Worm (Caenorhabditis elegans) whole organism, dauer: ENCODE results near the gene C05B5.12.

Source experiments
- unc-62 ChIP-seq: sonication (generic microtip); optimal IDR thresholded peaks from 2 replicates; lab custom pipeline; 2017; ENCODE audit warnings: missing biosample characterization, missing genetic modification reagents, missing genetic modification characterization

Gene C05B5.12

DNA sequence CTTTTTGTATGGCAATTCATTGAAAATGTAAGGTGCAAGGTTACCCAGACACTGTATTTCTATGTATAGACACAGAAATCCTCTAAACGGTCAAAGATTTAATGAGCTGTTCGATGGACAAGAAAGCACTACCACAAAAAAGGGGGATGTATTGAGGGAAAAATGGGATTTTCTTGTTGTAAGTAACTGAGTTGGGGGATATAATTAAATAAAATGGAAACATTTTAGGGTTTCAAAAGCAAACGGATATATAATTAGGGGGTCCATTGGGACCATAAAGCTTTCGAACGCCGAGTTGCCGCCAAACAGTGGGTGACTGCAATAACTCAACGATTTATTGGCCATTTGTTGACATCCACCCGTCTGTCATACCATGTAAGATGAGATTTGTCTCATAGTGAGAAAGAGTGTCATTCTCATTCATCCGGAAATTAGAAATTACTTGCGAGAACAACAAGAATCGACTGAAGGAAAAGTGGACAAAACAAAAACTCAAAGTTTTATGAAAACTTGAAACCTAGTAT lies 5.0 kb upstream of the C05B5.12 start:
- no peak for TF ChIP-seq unc-62 (GFP tag; lab: Kevin White, UChicago)

DNA sequence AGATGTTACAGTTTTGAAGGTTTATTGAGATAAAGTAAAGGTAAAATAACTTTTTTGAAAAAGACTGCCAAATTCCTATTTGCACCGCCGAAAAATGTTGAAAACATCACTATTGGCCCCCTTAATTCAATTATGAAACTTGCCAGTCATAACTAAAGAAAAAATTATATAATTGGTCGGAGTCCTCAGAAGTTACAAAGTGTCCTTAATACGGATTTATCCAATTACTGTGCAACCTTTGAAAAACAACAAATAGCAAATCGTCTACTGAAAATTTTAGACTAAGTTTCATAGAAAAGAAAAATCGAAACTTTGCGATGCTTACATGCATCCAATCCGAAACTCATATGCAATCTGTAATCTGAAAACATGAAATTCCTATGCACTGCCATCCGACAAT lies 2.6 kb upstream of the C05B5.12 start:
- TF ChIP-seq unc-62 (GFP tag; lab: Kevin White, UChicago): no peak

DNA sequence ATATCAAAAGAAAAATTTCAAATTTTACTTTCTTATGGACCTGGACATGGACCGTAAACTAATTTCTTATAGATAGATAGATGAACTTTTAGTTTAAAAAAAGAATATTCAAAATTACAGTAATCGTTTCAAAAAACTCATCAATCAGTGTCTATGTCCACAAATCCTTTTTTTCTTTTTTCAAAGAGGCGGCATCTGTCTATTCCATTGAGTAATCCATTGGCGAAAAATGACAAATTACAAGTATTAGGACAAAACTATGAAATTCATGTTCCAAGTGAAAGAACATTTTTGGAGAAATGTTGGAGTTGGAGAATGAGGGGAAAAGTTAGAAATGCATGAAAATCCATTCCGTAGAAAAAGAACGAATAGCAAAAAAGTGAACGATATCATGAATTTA lies 1.6 kb upstream of the C05B5.12 start:
- no peak for TF ChIP-seq unc-62 (GFP tag; lab: Kevin White, UChicago)

DNA sequence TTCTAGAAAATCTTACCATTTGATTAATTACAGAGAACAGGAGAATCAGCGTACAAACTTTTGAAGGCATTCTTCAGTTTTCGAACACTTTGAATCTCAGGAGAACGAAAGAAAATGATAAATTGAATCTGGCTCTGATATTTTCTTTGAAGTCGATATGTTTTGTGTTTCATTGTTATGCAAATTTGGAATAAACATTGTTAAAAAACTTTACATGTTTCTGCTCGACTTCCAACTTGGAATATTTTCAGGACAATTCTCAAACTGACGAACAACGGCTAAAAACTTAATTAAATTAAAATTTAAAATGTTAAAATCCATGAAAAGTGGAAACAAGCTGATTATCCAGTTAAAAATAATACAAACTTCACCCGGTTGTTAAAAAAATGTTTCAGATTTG lies 1.2 kb downstream of the C05B5.12 start, which contains the start of gene C05B5.1:
Gene C05B5.1, minus strand, starts transcription at position 101 of the 400 bp plus-strand sequence.
- no peak for TF ChIP-seq unc-62 (GFP tag; lab: Kevin White, UChicago)

DNA sequence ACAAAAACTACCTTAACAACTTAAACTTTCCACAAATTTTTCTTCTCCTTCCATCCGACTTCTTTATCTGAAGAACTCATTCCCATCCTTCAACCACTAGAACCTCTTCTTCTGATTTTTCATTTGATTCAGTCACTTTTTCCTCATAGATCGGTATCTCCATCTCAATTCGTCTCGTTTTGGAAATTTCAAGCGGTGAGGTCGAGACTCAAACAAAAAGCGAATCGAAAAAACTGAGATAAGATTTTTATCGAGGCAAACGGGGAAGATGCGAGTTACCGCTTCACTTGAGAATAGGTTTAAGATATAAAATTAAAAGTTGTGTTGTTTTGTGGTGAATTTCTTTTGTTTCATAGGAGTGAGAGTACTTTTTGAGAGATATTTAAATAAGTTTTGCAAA lies 4.1 kb downstream of the C05B5.12 start:
- TF ChIP-seq unc-62 (GFP tag; lab: Kevin White, UChicago): no peak

- TF ChIP-seq unc-62 (GFP tag; lab: Kevin White, UChicago): no peak
These were observed 6.4 kb downstream of the C05B5.12 start, which contains the start of gene C05B5.4 for ce11 chrIII:9993535-9993934. Gene C05B5.4 (plus strand): TSS chrIII:9993885.

ce11 chrIII:9997890-9998289 lies 10.7 kb downstream of the C05B5.12 start, which contains the start of gene pqn-8:
Gene pqn-8 (minus strand): TSS chrIII:9997990.
- TF ChIP-seq unc-62 (GFP tag; lab: Kevin White, UChicago): no peak

- no peak for TF ChIP-seq unc-62 (GFP tag; lab: Kevin White, UChicago)
These were observed 12.1 kb downstream of the C05B5.12 start, which contains the start of gene C05B5.17 for ce11 chrIII:9999235-9999634. Gene C05B5.17 (minus strand): TSS chrIII:9999335.

DNA sequence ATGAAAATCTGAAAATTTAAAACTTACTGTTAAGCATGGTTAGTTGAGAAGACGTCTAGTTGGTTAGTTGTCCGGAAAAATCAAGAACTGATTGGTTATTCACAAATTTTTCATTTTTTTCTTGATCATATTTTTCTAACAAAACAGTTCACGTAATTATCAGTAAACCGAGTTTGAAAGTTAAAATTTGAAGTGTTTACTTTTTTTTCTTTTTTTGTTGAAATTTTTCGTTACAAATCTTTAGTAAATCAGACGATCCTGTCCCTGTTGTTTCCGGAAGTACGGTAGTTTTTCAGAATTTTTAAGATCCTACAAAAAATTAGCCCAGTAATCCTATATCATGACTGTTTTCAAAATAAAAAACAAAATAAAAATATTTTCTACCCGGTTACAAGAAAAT lies 13.2 kb downstream of the C05B5.12 start, which contains the start of gene C05B5.2:
Gene C05B5.2, minus strand, starts transcription at position 101 of the 400 bp plus-strand sequence.
- no peak for TF ChIP-seq unc-62 (GFP tag; lab: Kevin White, UChicago)

- TF ChIP-seq unc-62 (GFP tag; lab: Kevin White, UChicago): no peak
These were observed 13.9 kb downstream of the C05B5.12 start, which contains the start of gene C05B5.5 for ce11 chrIII:10001060-10001459. Gene C05B5.5 (plus strand): TSS chrIII:10001360.

ce11 chrIII:10004213-10004612 lies 17.0 kb downstream of the C05B5.12 start, which contains the start of gene C05B5.11:
Gene C05B5.11 (plus strand): TSS chrIII:10004513.
- no peak for TF ChIP-seq unc-62 (GFP tag; lab: Kevin White, UChicago)

- no peak for TF ChIP-seq unc-62 (GFP tag; lab: Kevin White, UChicago)
These were observed 19.7 kb downstream of the C05B5.12 start, which contains the start of gene C05B5.8 for ce11 chrIII:10006734-10007348. Gene C05B5.8 (minus strand): TSS chrIII:10006784.

DNA sequence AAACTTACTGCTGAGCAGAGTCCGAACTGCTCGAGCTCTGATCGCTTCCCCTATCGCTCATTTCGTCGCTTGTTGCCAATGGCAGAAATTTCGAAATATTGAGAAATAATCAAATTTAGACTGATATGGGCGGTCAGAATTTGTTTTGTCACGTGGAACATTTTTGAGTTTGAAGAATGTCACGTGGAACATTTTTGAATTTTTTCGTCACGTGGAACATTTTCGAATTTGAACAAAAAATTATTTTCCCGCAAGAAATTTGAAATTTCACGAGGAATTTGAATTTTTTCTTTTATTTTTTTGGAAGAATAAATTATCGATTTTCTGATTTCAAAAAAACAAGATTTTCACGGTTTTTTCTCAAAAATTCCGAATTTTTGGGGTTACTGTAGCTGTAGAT lies 22.9 kb downstream of the C05B5.12 start, which contains the start of gene fbxa-155:
Gene fbxa-155, minus strand, starts transcription at position 101 of the 400 bp plus-strand sequence.
- no peak for TF ChIP-seq unc-62 (GFP tag; lab: Kevin White, UChicago)

- no peak for TF ChIP-seq unc-62 (GFP tag; lab: Kevin White, UChicago)
These were observed 25.0 kb downstream of the C05B5.12 start, which contains the start of gene C05B5.16 for ce11 chrIII:10012136-10012535. Gene C05B5.16 (plus strand): TSS chrIII:10012436.

DNA sequence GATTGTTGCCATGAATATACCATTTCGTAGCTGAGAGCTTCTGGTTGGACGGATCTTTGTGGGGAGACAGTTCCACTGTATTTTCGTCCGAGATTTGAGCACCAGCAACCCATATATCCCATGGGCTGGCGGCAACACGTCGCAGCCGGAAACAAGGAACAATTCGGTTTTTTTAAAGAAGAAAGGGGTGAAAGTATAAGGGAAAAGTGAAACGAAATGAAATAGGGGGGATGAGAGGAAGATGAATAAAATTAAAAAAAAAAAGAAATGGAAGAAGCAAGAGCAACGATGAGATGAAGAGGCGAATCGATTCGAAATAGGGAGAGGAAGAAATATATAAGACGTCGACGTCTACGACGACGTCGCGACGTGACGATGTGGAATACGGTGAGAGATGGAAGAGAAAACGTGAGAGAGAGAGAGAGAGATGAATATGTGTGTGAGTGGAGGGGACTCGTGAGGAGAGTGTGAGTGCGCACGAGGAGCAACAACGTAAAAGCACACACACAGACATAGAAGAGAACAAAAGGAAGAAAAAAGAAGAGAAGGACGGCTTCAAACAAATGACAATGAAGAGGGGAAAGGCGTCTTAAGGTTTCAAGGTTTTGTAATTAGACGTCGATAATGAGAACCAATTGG lies 29.4 kb downstream of the C05B5.12 start, which contains the start of gene rgs-1:
Gene rgs-1, minus strand, starts transcription at position 146 of the 639 bp plus-strand sequence.
- no peak for TF ChIP-seq unc-62 (GFP tag; lab: Kevin White, UChicago)

DNA sequence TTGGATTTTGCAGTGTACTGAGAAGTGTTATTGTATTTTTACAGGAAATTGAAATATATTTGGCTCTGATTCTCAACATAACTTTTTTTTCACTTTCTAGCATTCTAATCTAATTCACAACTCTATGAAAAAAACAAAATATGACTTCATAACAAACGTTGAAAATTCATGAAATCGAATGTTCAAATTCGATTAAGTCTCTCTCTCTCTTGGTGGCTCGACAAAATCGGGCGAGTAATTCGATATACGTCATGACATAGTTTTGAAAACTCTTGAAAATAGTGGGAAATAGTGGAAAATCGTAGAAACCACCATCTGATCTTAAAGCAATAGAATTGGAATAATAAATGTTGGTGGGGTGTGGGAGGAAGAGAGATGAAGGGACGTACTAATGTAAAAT lies 30.8 kb downstream of the C05B5.12 start:
- no peak for TF ChIP-seq unc-62 (GFP tag; lab: Kevin White, UChicago)
